Worm (Caenorhabditis elegans): ENCODE results near the gene F08F8.7.

Gene F08F8.7

ce11 chrIII:7299466-7299865 is 47.5 kb downstream of the F08F8.7 start, which contains the start of the genes B0361.14 and B0361.9 (continued):
- TF ChIP-seq blmp-1 (tag; optimal IDR thresholded peaks at IDR 0.05) (peak; percentile 94), F16B12.6 (tag; optimal IDR thresholded peaks at IDR 0.05) (no peak), rnt-1 (tag; optimal IDR thresholded peaks at IDR 0.05) (peak; percentile 0), elt-3 (tag; optimal IDR thresholded peaks at IDR 0.05) (peak in 2 of 6 experiments; percentile 13 to 26), egl-27 (tag; optimal IDR thresholded peaks at IDR 0.05) (no peak), lin-35 (GFP tag; optimal IDR thresholded peaks at IDR 0.05) (peak in 1 of 2 experiments; percentile 20), ces-1 (GFP tag; optimal IDR thresholded peaks at IDR 0.05) (no peak), zag-1 (tag; optimal IDR thresholded peaks at IDR 0.05) (no peak), lsy-2 (tag; optimal IDR thresholded peaks at IDR 0.05) (peak in 1 of 2 experiments; percentile 28), efl-1 (optimal IDR thresholded peaks at IDR 0.05) (no peak), efl-1 (GFP tag; optimal IDR thresholded peaks at IDR 0.05 in 1 of 2) (peak in 1 of 2 experiments; percentile 84), lin-14 (GFP tag; optimal IDR thresholded peaks at IDR 0.05) (peak; percentile 41), fkh-10 (GFP tag; optimal IDR thresholded peaks at IDR 0.05) (no peak)

DNA sequence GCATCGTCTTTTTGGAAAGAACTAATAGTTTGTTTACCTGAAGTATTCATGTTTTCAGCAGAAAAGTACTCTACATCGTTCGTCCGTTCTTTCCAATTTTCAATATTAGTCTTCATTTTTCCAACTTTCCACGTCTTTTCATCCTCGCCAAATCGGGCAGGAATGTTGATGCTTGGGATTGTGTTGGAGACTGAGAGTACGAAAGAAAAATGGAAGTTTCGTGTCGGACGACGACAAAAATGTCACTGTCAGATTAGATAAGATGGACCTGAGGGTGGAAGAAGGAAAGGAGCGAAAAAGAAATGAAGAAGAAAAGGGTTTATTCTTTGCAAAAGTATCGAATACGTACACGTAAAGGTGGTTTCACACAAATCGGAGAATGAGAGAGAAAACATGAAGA is 48.9 kb downstream of the F08F8.7 start:
- no peak for TF ChIP-seq nhr-76 (tag; optimal IDR thresholded peaks at IDR 0.05)
- TF ChIP-seq xbp-1 (tag; optimal IDR thresholded peaks at IDR 0.05): no peak
- peak; percentile 54 for TF ChIP-seq lin-14 (GFP tag; optimal IDR thresholded peaks at IDR 0.05)
- TF ChIP-seq elt-3 (tag; optimal IDR thresholded peaks at IDR 0.05): peak in 4 of 6 experiments; percentile 17 to 89 (median 46)
- no peak for TF ChIP-seq swsn-7 (tag; optimal IDR thresholded peaks at IDR 0.05)
- TF ChIP-seq unc-98 (GFP tag; IDR thresholded peaks at IDR 0.05): no peak
- TF ChIP-seq nhr-19 (GFP tag; conservative IDR thresholded peaks at IDR 0.05): no peak
- peak; percentile 81 for TF ChIP-seq blmp-1 (tag; optimal IDR thresholded peaks at IDR 0.05)
- peak; percentile 14 for TF ChIP-seq snu-23 (GFP tag; optimal IDR thresholded peaks at IDR 0.05)
- no peak for TF ChIP-seq ceh-63 (GFP tag; optimal IDR thresholded peaks at IDR 0.05)
- TF ChIP-seq lin-35 (GFP tag; optimal IDR thresholded peaks at IDR 0.05): no peak
- peak; percentile 80 for TF ChIP-seq nhr-85 (tag)
- TF ChIP-seq hlh-4 (tag; optimal IDR thresholded peaks at IDR 0.05): no peak
- TF ChIP-seq egl-13 (tag; optimal IDR thresholded peaks at IDR 0.05): no peak
- no peak for TF ChIP-seq ces-1 (GFP tag; optimal IDR thresholded peaks at IDR 0.05)
- no peak for TF ChIP-seq nhr-12 (tag; optimal IDR thresholded peaks at IDR 0.05)
- TF ChIP-seq ceh-90 (tag; optimal IDR thresholded peaks at IDR 0.05): no peak
- TF ChIP-seq nhr-71 (tag; optimal IDR thresholded peaks at IDR 0.05): peak; percentile 10
- TF ChIP-seq lsy-2 (tag; optimal IDR thresholded peaks at IDR 0.05): peak; percentile 2 to 32
- no peak for TF ChIP-seq efl-1 (optimal IDR thresholded peaks at IDR 0.05)
- TF ChIP-seq efl-1 (GFP tag; optimal IDR thresholded peaks at IDR 0.05 in 1 of 2): peak in 1 of 2 experiments; percentile 85
- TF ChIP-seq Y116A8C.19 (tag; optimal IDR thresholded peaks at IDR 0.05; ENCODE audit: borderline replicate concordance): no peak
- TF ChIP-seq lin-15B (tag; optimal IDR thresholded peaks at IDR 0.05): no peak
- peak; percentile 15 for TF ChIP-seq nhr-20 (tag; optimal IDR thresholded peaks at IDR 0.05)
- no peak for TF ChIP-seq unc-86 (tag; optimal IDR thresholded peaks at IDR 0.05)
- TF ChIP-seq hlh-17 (GFP tag; optimal IDR thresholded peaks at IDR 0.05; ENCODE audit: borderline replicate concordance): no peak
- TF ChIP-seq unc-30 (tag; optimal IDR thresholded peaks at IDR 0.05): no peak

DNA sequence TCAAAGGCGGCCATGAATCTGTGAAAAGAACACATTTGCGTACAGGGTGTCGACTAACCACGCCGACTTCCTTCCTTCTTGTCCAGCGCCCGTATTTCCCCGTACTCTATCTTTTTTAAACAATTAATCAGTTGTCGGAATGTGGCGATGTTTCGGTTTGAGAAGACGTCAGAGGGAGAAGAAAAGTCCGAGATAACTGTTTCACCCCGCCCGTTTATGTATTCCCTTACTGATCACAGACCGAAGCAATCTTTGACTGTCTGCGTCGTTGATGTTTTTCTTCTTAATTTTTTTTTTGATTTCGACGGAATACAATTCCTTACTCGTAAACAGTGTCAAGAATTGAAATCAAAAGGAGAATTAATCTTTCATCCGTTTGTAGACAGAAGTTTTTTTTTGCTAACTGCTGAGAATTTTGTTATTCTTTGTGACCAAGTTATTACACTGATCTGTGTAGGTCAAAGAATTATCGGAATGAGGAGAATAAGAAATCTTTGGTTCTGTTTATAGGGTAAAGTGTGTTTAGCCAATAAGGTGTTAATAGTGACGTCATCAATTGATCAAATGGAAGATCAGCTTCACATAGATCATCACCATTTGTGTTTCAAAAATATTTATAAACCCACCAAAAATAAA is 49.8 kb downstream of the F08F8.7 start:
- peak; percentile 11 for TF ChIP-seq tbx-2 (tag; optimal IDR thresholded peaks at IDR 0.05)
- TF ChIP-seq ztf-4 (tag; optimal IDR thresholded peaks at IDR 0.05): no peak
- peak in 1 of 2 experiments; percentile 33 for TF ChIP-seq lsy-2 (tag; optimal IDR thresholded peaks at IDR 0.05)
- TF ChIP-seq pag-3 (tag; optimal IDR thresholded peaks at IDR 0.05; ENCODE audit: borderline replicate concordance, insufficient read depth): no peak
- TF ChIP-seq lin-35 (GFP tag; optimal IDR thresholded peaks at IDR 0.05): peak in 1 of 2 experiments; percentile 34
- TF ChIP-seq mdl-1 (tag; optimal IDR thresholded peaks at IDR 0.05): no peak
- no peak for TF ChIP-seq snpc-4 (tag; optimal IDR thresholded peaks at IDR 0.05)
- TF ChIP-seq unc-130 (tag; optimal IDR thresholded peaks at IDR 0.05): peak; percentile 17
- TF ChIP-seq hlh-17 (GFP tag; optimal IDR thresholded peaks at IDR 0.05; ENCODE audit: borderline replicate concordance): no peak
- TF ChIP-seq nhr-85 (tag): peak; percentile 95
- TF ChIP-seq nhr-90 (tag; optimal IDR thresholded peaks at IDR 0.05; ENCODE audit: poor library complexity): peak; percentile 37
- TF ChIP-seq dsc-1 (tag; optimal IDR thresholded peaks at IDR 0.05): no peak
- TF ChIP-seq snu-23 (GFP tag; optimal IDR thresholded peaks at IDR 0.05): peak; percentile 27
- TF ChIP-seq elt-3 (tag; optimal IDR thresholded peaks at IDR 0.05): peak in 3 of 6 experiments; percentile 58 to 71 (median 65)
- TF ChIP-seq vab-15 (tag; optimal IDR thresholded peaks at IDR 0.05): peak; percentile 23
- peak; percentile 79 for TF ChIP-seq blmp-1 (tag; optimal IDR thresholded peaks at IDR 0.05)
- no peak for TF ChIP-seq mab-9 (GFP tag; IDR thresholded peaks at IDR 0.05)
- TF ChIP-seq efl-1 (optimal IDR thresholded peaks at IDR 0.05): no peak
- peak in 1 of 2 experiments; percentile 79 for TF ChIP-seq efl-1 (GFP tag; optimal IDR thresholded peaks at IDR 0.05 in 1 of 2)
- peak; percentile 62 for TF ChIP-seq nhr-20 (tag; optimal IDR thresholded peaks at IDR 0.05)
- TF ChIP-seq lin-14 (GFP tag; optimal IDR thresholded peaks at IDR 0.05): peak; percentile 60
- TF ChIP-seq nhr-71 (tag; optimal IDR thresholded peaks at IDR 0.05): peak; percentile 42
- no peak for TF ChIP-seq lin-39 (tag; optimal IDR thresholded peaks at IDR 0.05)
- TF ChIP-seq nhr-19 (GFP tag; conservative IDR thresholded peaks at IDR 0.05): peak; percentile 21; the same call in 1 of the 2 replicates
- TF ChIP-seq ceh-82 (tag; optimal IDR thresholded peaks at IDR 0.05): no peak
